Fruit fly (Drosophila melanogaster) whole organism: ENCODE data around the gene ND-B17.2.

Source experiments
- CG8478 ChIP-seq: fragments of >200 bp; optimal IDR thresholded peaks from 2 replicates; lab custom pipeline; 2018; ENCODE audit warnings: inconsistent platforms
- pan ChIP-seq: fragments of >200 bp; optimal IDR thresholded peaks from 2 replicates; lab custom pipeline; 2017
- psq ChIP-seq: fragments of >200 bp; optimal IDR thresholded peaks from 2 replicates; lab custom pipeline; 2017
- usp ChIP-seq: fragments of >200 bp; optimal IDR thresholded peaks from 2 replicates; lab custom pipeline; 2017; ENCODE audit warnings: missing biosample characterization, missing genetic modification characterization, mixed read lengths

DNA sequence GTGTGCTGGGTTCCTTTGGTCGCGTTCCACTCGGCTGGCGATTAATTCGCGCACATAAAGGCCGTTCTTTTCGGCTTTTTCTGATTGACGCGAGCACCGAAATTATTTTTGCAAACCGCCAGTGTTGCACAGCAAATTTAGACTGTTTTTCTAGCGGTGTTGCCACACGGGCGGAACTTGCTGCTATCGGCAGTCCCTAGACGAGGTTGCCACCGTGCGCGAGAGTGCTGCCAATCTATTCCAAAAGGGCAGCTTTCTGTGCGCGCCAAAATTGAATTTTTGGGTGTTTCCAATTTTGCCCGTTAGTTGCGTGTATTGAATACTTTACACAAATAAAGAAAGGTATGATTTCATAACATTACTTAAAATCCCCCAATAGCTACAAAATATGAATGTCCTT, 5.3 kb upstream of the ND-B17.2 start, which contains the start of gene Drp1:
- no peak for TF ChIP-seq pan (lab: Kevin White, UChicago)
- TF ChIP-seq psq (lab: Kevin White, UChicago), result no peak
- no peak for TF ChIP-seq CG8478 (lab: Kevin White, UChicago)
- no peak for TF ChIP-seq usp (GFP tag; lab: Kevin White, UChicago)
